ENCODE assay signal across 1 fruit fly cellular context in the genomic region with DNA sequence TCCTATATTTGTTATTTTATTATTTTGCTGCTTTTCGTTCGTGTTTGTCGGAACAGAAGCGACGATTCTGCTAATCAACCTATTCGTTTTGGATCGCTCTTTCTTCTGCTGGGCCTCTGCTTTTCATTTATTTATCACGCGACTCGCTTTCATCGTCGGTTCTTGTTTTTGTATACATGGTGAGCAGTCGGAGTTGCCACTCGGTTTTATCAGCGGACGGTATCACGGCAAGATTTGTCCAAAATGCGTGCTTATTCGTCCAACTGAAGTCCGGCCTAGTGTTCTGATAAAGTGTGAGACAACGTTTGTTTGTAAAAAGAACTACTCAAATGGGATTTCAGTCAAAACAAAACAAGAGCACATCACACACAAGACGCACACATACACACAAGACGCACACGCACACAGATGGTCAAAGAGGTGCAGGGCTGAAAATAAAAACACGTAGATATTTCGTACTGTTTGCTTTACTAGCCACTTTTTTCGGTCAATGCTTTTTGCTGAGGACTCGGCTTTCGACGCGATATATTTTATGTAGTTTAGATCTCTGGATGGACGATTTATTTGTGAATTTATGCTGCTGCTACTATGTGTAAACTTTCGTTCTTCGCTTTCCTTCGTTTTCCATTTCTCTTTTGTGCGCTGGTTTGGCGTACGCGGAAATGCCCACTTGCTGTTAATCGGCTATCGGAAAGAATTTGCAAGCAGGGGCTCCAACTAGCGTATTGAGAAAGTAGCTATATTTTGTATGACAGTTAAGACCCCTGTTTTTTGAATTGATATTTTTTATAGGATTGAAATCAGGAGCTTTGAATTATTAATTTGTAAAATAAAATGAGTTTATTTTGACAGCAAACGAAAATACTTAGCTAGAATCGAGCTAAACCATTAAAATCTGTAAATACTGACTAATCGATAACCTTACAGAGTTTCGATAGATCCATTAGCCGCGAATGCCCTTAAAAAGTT.
A peak's percentile ranks its signal among the peaks of the same experiment; 100 is the strongest.
TF ChIP-seq lines count a peak whose summit lies in the region.

twin (minus strand) TSS at position 632 of the 969 bp plus-strand sequence.

TF ChIP-seq in whole organism, embryonic, 481 proteins besides CTCF, POLR2A, EP300 and RAD21 (continued from another document and continues in another):
- TF ChIP-seq Rfx (GFP tag; IDR thresholded peaks at IDR 0.05; lab: Robert Waterston, UW) (peak; percentile 82), BEAF-32 (GFP tag; optimal IDR thresholded peaks at IDR 0.05; lab: Kevin White, UChicago) (peak; percentile 85), cwo (GFP tag; optimal IDR thresholded peaks at IDR 0.05; lab: Kevin White, UChicago) (peak; percentile 6), MESR4 (GFP tag; optimal IDR thresholded peaks at IDR 0.05; lab: Kevin White, UChicago) (peak; percentile 64), CG2712 (tag; optimal IDR thresholded peaks at IDR 0.05; lab: Kevin White, UChicago) (peak; percentile 60), CG32767 (GFP tag; IDR thresholded peaks at IDR 0.05; lab: Robert Waterston, UW) (no peak), corto (GFP tag; optimal IDR thresholded peaks at IDR 0.05; lab: Kevin White, UChicago) (no peak), CG34224 (GFP tag; IDR thresholded peaks at IDR 0.05; lab: Robert Waterston, UW; ENCODE audit: partially characterized antibody) (peak; percentile 70), hb (GFP tag; IDR thresholded peaks at IDR 0.05; lab: Robert Waterston, UW; ENCODE audit: partially characterized antibody) (no peak), luna (GFP tag; optimal IDR thresholded peaks at IDR 0.05; lab: Kevin White, UChicago) (peak; percentile 23), CG14965 (GFP tag; optimal IDR thresholded peaks at IDR 0.05; lab: Kevin White, UChicago; ENCODE audit: borderline replicate concordance) (no peak), bowl (GFP tag; IDR thresholded peaks at IDR 0.05; lab: Robert Waterston, UW) (no peak), Max (GFP tag; optimal IDR thresholded peaks at IDR 0.05; lab: Kevin White, UChicago) (peak; percentile 47), MTF-1 (GFP tag; optimal IDR thresholded peaks at IDR 0.05; lab: Kevin White, UChicago; ENCODE audit: borderline replicate concordance) (no peak), E2f2 (GFP tag; IDR thresholded peaks at IDR 0.05; lab: Robert Waterston, UW) (peak; percentile 83), sens-2 (GFP tag; IDR thresholded peaks at IDR 0.05; lab: Robert Waterston, UW) (no peak), Dip3 (GFP tag; optimal IDR thresholded peaks at IDR 0.05; lab: Kevin White, UChicago) (peak; percentile 74), Oaz (GFP tag; IDR thresholded peaks at IDR 0.05; lab: Robert Waterston, UW) (0 out of 2 replicates have a peak, but pooled peaks have one; percentile 40), gro (GFP tag; optimal IDR thresholded peaks at IDR 0.05; lab: Kevin White, UChicago) (peak; percentile 39), repo (GFP tag; optimal IDR thresholded peaks at IDR 0.05; lab: Kevin White, UChicago) (no peak), CG4854 (GFP tag; optimal IDR thresholded peaks at IDR 0.05; lab: Kevin White, UChicago) (peak; percentile 21), pho (GFP tag; optimal IDR thresholded peaks at IDR 0.05; lab: Kevin White, UChicago) (peak; percentile 68), trh (GFP tag; optimal IDR thresholded peaks at IDR 0.05; lab: Kevin White, UChicago) (no peak), ab (GFP tag; optimal IDR thresholded peaks at IDR 0.05; lab: Kevin White, UChicago) (no peak), pnt (GFP tag; optimal IDR thresholded peaks at IDR 0.05; lab: Kevin White, UChicago) (peak; percentile 23), ERR (GFP tag; optimal IDR thresholded peaks at IDR 0.05; lab: Kevin White, UChicago) (peak; percentile 3), CG17359 (tag; optimal IDR thresholded peaks at IDR 0.05; lab: Kevin White, UChicago) (peak; percentile 35), crol (GFP tag; IDR thresholded peaks at IDR 0.05; lab: Robert Waterston, UW) (no peak), disco-r (GFP tag; optimal IDR thresholded peaks at IDR 0.05; lab: Kevin White, UChicago) (no peak), CG2889 (GFP tag; IDR thresholded peaks at IDR 0.05; lab: Robert Waterston, UW) (0 out of 3 replicates have a peak, but pooled peaks have one; percentile 23), zfh2 (GFP tag; optimal IDR thresholded peaks at IDR 0.05; lab: Kevin White, UChicago) (peak; percentile 72), CG10366 (GFP tag; IDR thresholded peaks at IDR 0.05; lab: Robert Waterston, UW) (peak; percentile 37; the same call in 1 of the 2 replicates), Xbp1 (GFP tag; optimal IDR thresholded peaks at IDR 0.05; lab: Kevin White, UChicago) (peak; percentile 70), CG10959 (GFP tag; IDR thresholded peaks at IDR 0.05; lab: Robert Waterston, UW) (no peak), CG12071 (GFP tag; optimal IDR thresholded peaks at IDR 0.05; lab: Kevin White, UChicago) (no peak), sisA (GFP tag; IDR thresholded peaks at IDR 0.05; lab: Robert Waterston, UW) (no peak; the same call in 1 of the 2 replicates), her (GFP tag; optimal IDR thresholded peaks at IDR 0.05; lab: Kevin White, UChicago) (peak; percentile 72), unpg (GFP tag; optimal IDR thresholded peaks at IDR 0.05; lab: Kevin White, UChicago) (peak; percentile 49), Stat92E (GFP tag; optimal IDR thresholded peaks at IDR 0.05; lab: Kevin White, UChicago) (no peak), CG16813 (GFP tag; IDR thresholded peaks at IDR 0.05; lab: Robert Waterston, UW; ENCODE audit: partially characterized antibody) (peak; percentile 73), sd (tag; optimal IDR thresholded peaks at IDR 0.05; lab: Kevin White, UChicago) (peak; percentile 77), Hr3 (GFP tag; optimal IDR thresholded peaks at IDR 0.05; lab: Kevin White, UChicago) (peak; percentile 62), kni (GFP tag; optimal IDR thresholded peaks at IDR 0.05; lab: Kevin White, UChicago) (no peak), slou (GFP tag; optimal IDR thresholded peaks at IDR 0.05; lab: Kevin White, UChicago) (peak; percentile 19), ATbp (GFP tag; optimal IDR thresholded peaks at IDR 0.05; lab: Kevin White, UChicago) (no peak), CG14441 (GFP tag; IDR thresholded peaks at IDR 0.05; lab: Robert Waterston, UW) (no peak; the same call in 1 of the 2 replicates), Scr (GFP tag; IDR thresholded peaks at IDR 0.05; lab: Robert Waterston, UW; ENCODE audit: partially characterized antibody) (peak; percentile 79), CG3407 (GFP tag; optimal IDR thresholded peaks at IDR 0.05; lab: Kevin White, UChicago) (no peak), CG9727 (GFP tag; optimal IDR thresholded peaks at IDR 0.05; lab: Kevin White, UChicago) (peak; percentile 34), Pdp1 (GFP tag; optimal IDR thresholded peaks at IDR 0.05; lab: Kevin White, UChicago) (peak; percentile 51 to 68), CG4424 (GFP tag; optimal IDR thresholded peaks at IDR 0.05; lab: Kevin White, UChicago) (peak; percentile 67), kah (GFP tag; optimal IDR thresholded peaks at IDR 0.05; lab: Kevin White, UChicago) (no peak), Hmx (GFP tag; optimal IDR thresholded peaks at IDR 0.05; lab: Kevin White, UChicago) (peak; percentile 47), CG3847 (GFP tag; IDR thresholded peaks at IDR 0.05; lab: Robert Waterston, UW) (peak; percentile 57), mirr (GFP tag; optimal IDR thresholded peaks at IDR 0.05; lab: Kevin White, UChicago) (no peak), cad (GFP tag; optimal IDR thresholded peaks at IDR 0.05; lab: Kevin White, UChicago) (no peak), CG4730 (GFP tag; IDR thresholded peaks at IDR 0.05; lab: Robert Waterston, UW) (no peak), unc-4 (GFP tag; IDR thresholded peaks at IDR 0.05; lab: Robert Waterston, UW; ENCODE audit: partially characterized antibody) (peak; percentile 74), Lim3 (GFP tag; IDR thresholded peaks at IDR 0.05; lab: Robert Waterston, UW) (no peak), CG12104 (GFP tag; optimal IDR thresholded peaks at IDR 0.05; lab: Kevin White, UChicago) (no peak), jigr1 (GFP tag; IDR thresholded peaks at IDR 0.05; lab: Robert Waterston, UW) (no peak), CG12391 (tag; optimal IDR thresholded peaks at IDR 0.05; lab: Kevin White, UChicago) (peak; percentile 75), CG30020 (tag; optimal IDR thresholded peaks at IDR 0.05; lab: Kevin White, UChicago) (peak; percentile 64), CG15601 (tag; optimal IDR thresholded peaks at IDR 0.05; lab: Kevin White, UChicago) (peak; percentile 46), CG11398 (GFP tag; optimal IDR thresholded peaks at IDR 0.05; lab: Kevin White, UChicago) (no peak), rib (GFP tag; IDR thresholded peaks at IDR 0.05; lab: Robert Waterston, UW) (peak; percentile 56), Hand (GFP tag; optimal IDR thresholded peaks at IDR 0.05; lab: Kevin White, UChicago) (no peak), psq (GFP tag; optimal IDR thresholded peaks at IDR 0.05; lab: Kevin White, UChicago) (peak; percentile 99), az2 (GFP tag; optimal IDR thresholded peaks at IDR 0.05; lab: Kevin White, UChicago) (peak; percentile 48), HLH3B (GFP tag; IDR thresholded peaks at IDR 0.05; lab: Robert Waterston, UW) (0 out of 2 replicates have a peak, but pooled peaks have one; percentile 16), B-H2 (GFP tag; optimal IDR thresholded peaks at IDR 0.05; lab: Kevin White, UChicago) (peak; percentile 67), CG2678 (tag; optimal IDR thresholded peaks at IDR 0.05; lab: Kevin White, UChicago) (no peak), HLH54F (GFP tag; optimal IDR thresholded peaks at IDR 0.05; lab: Kevin White, UChicago) (peak; percentile 76), CG17829 (tag; optimal IDR thresholded peaks at IDR 0.05; lab: Kevin White, UChicago) (peak; percentile 22), Hmr (GFP tag; optimal IDR thresholded peaks at IDR 0.05; lab: Kevin White, UChicago) (no peak), fd64A (GFP tag; optimal IDR thresholded peaks at IDR 0.05; lab: Kevin White, UChicago) (no peak), org-1 (GFP tag; optimal IDR thresholded peaks at IDR 0.05; lab: Kevin White, UChicago) (no peak), CG15479 (GFP tag; optimal IDR thresholded peaks at IDR 0.05; lab: Kevin White, UChicago) (no peak), esg (GFP tag; conservative IDR thresholded peaks at IDR 0.05; lab: Robert Waterston, UW) (peak; percentile 61), CG6813 (GFP tag; optimal IDR thresholded peaks at IDR 0.05; lab: Kevin White, UChicago) (no peak), CG7963 (GFP tag; IDR thresholded peaks at IDR 0.05; lab: Robert Waterston, UW; ENCODE audit: partially characterized antibody) (0 out of 3 replicates have a peak, but pooled peaks have one; percentile 48), Hr51 (GFP tag; optimal IDR thresholded peaks at IDR 0.05; lab: Kevin White, UChicago) (peak in 1 of 2 experiments; percentile 80), CG11085 (GFP tag; IDR thresholded peaks at IDR 0.05; lab: Robert Waterston, UW) (no peak), CG1602 (GFP tag; optimal IDR thresholded peaks at IDR 0.05; lab: Kevin White, UChicago) (peak; percentile 57), mld (GFP tag; IDR thresholded peaks at IDR 0.05; lab: Robert Waterston, UW; ENCODE audit: partially characterized antibody) (no peak), Trl (optimal IDR thresholded peaks at IDR 0.05; lab: Kevin White, UChicago) (peak in 1 of 2 experiments; percentile 11), Trl (GFP tag; optimal IDR thresholded peaks at IDR 0.05; lab: Kevin White, UChicago) (peak; percentile 78), Ptx1 (GFP tag; IDR thresholded peaks at IDR 0.05; lab: Robert Waterston, UW) (peak; percentile 52), ken (GFP tag; IDR thresholded peaks at IDR 0.05; lab: Robert Waterston, UW) (peak; percentile 64; the same call in 1 of the 3 replicates), ssp (GFP tag; IDR thresholded peaks at IDR 0.05; lab: Robert Waterston, UW) (peak; percentile 35; the same call in 1 of the 2 replicates), Poxn (GFP tag; IDR thresholded peaks at IDR 0.05; lab: Robert Waterston, UW) (0 out of 2 replicates have a peak, but pooled peaks have one; percentile 22), p53 (GFP tag; optimal IDR thresholded peaks at IDR 0.05; lab: Kevin White, UChicago) (peak; percentile 31), CG4360 (GFP tag; IDR thresholded peaks at IDR 0.05; lab: Robert Waterston, UW) (peak; percentile 15; the same call in 1 of the 2 replicates), dpn (GFP tag; optimal IDR thresholded peaks at IDR 0.05; lab: Kevin White, UChicago) (peak; percentile 65 to 67), Sry-β (GFP tag; optimal IDR thresholded peaks at IDR 0.05; lab: Kevin White, UChicago) (peak; percentile 86), bab2 (GFP tag; optimal IDR thresholded peaks at IDR 0.05; lab: Kevin White, UChicago) (peak; percentile 68), Nf-YA (GFP tag; IDR thresholded peaks at IDR 0.05; lab: Robert Waterston, UW) (no peak), nerfin-2 (GFP tag; IDR thresholded peaks at IDR 0.05; lab: Robert Waterston, UW; ENCODE audit: partially characterized antibody) (no peak), mam (GFP tag; optimal IDR thresholded peaks at IDR 0.05; lab: Kevin White, UChicago) (peak; percentile 82), CG4707 (GFP tag; optimal IDR thresholded peaks at IDR 0.05; lab: Kevin White, UChicago) (no peak), Ravus (GFP tag; IDR thresholded peaks at IDR 0.05; lab: Robert Waterston, UW) (no peak), tll (GFP tag; optimal IDR thresholded peaks at IDR 0.05; lab: Kevin White, UChicago) (no peak), CG11247 (GFP tag; IDR thresholded peaks at IDR 0.05; lab: Robert Waterston, UW) (peak; percentile 45; the same call in 1 of the 2 replicates), Asciz (GFP tag; optimal IDR thresholded peaks at IDR 0.05; lab: Kevin White, UChicago) (no peak), inv (GFP tag; IDR thresholded peaks at IDR 0.05; lab: Robert Waterston, UW; ENCODE audit: partially characterized antibody) (peak; percentile 62), CG33213 (GFP tag; optimal IDR thresholded peaks at IDR 0.05; lab: Kevin White, UChicago) (peak; percentile 15), CG7357 (GFP tag; IDR thresholded peaks at IDR 0.05; lab: Robert Waterston, UW) (no peak), HmgZ (tag; optimal IDR thresholded peaks at IDR 0.05; lab: Kevin White, UChicago) (peak; percentile 47), NfI (GFP tag; optimal IDR thresholded peaks at IDR 0.05; lab: Kevin White, UChicago) (peak; percentile 58), HLH4C (GFP tag; IDR thresholded peaks at IDR 0.05; lab: Robert Waterston, UW; ENCODE audit: partially characterized antibody) (peak; percentile 81), BtbVII (GFP tag; optimal IDR thresholded peaks at IDR 0.05; lab: Kevin White, UChicago) (no peak), Chrac-16 (GFP tag; optimal IDR thresholded peaks at IDR 0.05; lab: Kevin White, UChicago) (peak; percentile 64), hbn (GFP tag; IDR thresholded peaks at IDR 0.05; lab: Robert Waterston, UW; ENCODE audit: partially characterized antibody) (peak; percentile 64), CG10462 (GFP tag; optimal IDR thresholded peaks at IDR 0.05; lab: Kevin White, UChicago) (no peak), seq (GFP tag; IDR thresholded peaks at IDR 0.05; lab: Robert Waterston, UW) (no peak), Med (GFP tag; lab: Kevin White, UChicago) (peak; percentile 92)
